Worm (Caenorhabditis elegans) whole organism, L4 larva: ENCODE measurements around the gene saeg-1.

ENCODE experiments used
- F26F4.8 ChIP-seq: fragments of 200-800 bp; sonication (Bioruptor generic); conservative IDR thresholded peaks from 2 replicates; pipeline ENCODE4 v1.3.6; 2022; ENCODE audit warnings: missing genetic modification characterization, missing compliant biosample characterization
- F37D6.2 ChIP-seq: sonication (generic microtip); optimal IDR thresholded peaks from 2 replicates; lab custom pipeline; 2016; ENCODE audit warnings: mild to moderate bottlenecking, missing genetic modification characterization, missing compliant biosample characterization
- F49E8.2 ChIP-seq: sonication (generic microtip); optimal IDR thresholded peaks from 2 replicates; lab custom pipeline; 2016; ENCODE audit warnings: missing compliant biosample characterization, mild to moderate bottlenecking, missing genetic modification characterization, borderline replicate concordance
- T20F7.1 ChIP-seq: fragments of 200-800 bp; sonication (Bioruptor generic); optimal IDR thresholded peaks from 2 replicates; lab custom pipeline; 2018; ENCODE audit warnings: mild to moderate bottlenecking, missing genetic modification characterization, missing compliant biosample characterization
- Y75B8A.6 ChIP-seq: fragments of 200-800 bp; sonication (Bioruptor generic); IDR thresholded peaks from 2 replicates; pipeline ENCODE4 v1.3.6; 2022; ENCODE audit warnings: missing genetic modification reagents, missing genetic modification characterization, missing compliant biosample characterization
- ZK546.5 ChIP-seq, 2 experiments: sonication (generic microtip); optimal IDR thresholded peaks; 2 replicates each; lab custom pipeline; 2017; ENCODE audit warnings: missing biosample characterization in 2 of 2, missing genetic modification characterization in 2 of 2
- aha-1 ChIP-seq: fragments of 150-350 bp; peaks from one replicate; lab custom pipeline; 2014; ENCODE audit warnings: missing biosample characterization, missing genetic modification characterization
- ama-1 ChIP-seq: fragments of 150-350 bp; optimal IDR thresholded peaks from 2 replicates; lab custom pipeline; 2014; ENCODE audit warnings: inconsistent platforms, mixed read lengths
- attf-4 ChIP-seq: sonication (generic microtip); optimal IDR thresholded peaks from 3 replicates; lab custom pipeline; 2017; ENCODE audit warnings: missing biosample characterization, missing genetic modification characterization
- ceh-20 ChIP-seq: fragments of 200-800 bp; sonication (Bioruptor generic); IDR thresholded peaks from 2 replicates; pipeline ENCODE4 v1.3.6; 2022; ENCODE audit warnings: missing genetic modification reagents, missing genetic modification characterization, missing compliant biosample characterization
- ceh-32 ChIP-seq: sonication (generic microtip); optimal IDR thresholded peaks from 2 replicates; lab custom pipeline; 2016; ENCODE audit warnings: mild to moderate bottlenecking, missing genetic modification characterization, missing compliant biosample characterization; ENCODE audit not compliant: poor library complexity
- ceh-44 ChIP-seq: fragments of 200-800 bp; sonication (Bioruptor generic); IDR thresholded peaks from 2 replicates; pipeline ENCODE4 v1.3.6; 2022; ENCODE audit warnings: missing genetic modification reagents, missing genetic modification characterization, missing compliant biosample characterization
- cey-2 ChIP-seq: sonication (generic microtip); optimal IDR thresholded peaks from 3 replicates; lab custom pipeline; 2017; ENCODE audit warnings: missing genetic modification characterization, mild to moderate bottlenecking, missing compliant biosample characterization, antibody characterized with exemption, borderline replicate concordance; ENCODE audit not compliant: insufficient read depth
- daf-16 ChIP-seq, 3 experiments: sonication (generic microtip); optimal IDR thresholded peaks; 2 replicates each; lab custom pipeline; 2016 to 2017; ENCODE audit warnings: missing genetic modification characterization in 3 of 3, missing genetic modification reagents in 3 of 3, mild to moderate bottlenecking in 2 of 3, missing compliant biosample characterization in 2 of 3, missing biosample characterization in 1 of 3, moderate library complexity in 1 of 3
- dmd-6 ChIP-seq: fragments of 200-800 bp; sonication (Bioruptor generic); IDR thresholded peaks from 2 replicates; pipeline ENCODE4 v1.3.6; 2022; ENCODE audit warnings: missing genetic modification reagents, missing genetic modification characterization, missing compliant biosample characterization
- dmd-8 ChIP-seq: fragments of 200-800 bp; sonication (Bioruptor generic); IDR thresholded peaks from 2 replicates; pipeline ENCODE4 v1.3.6; 2022; ENCODE audit warnings: missing genetic modification characterization, missing compliant biosample characterization
- dve-1 ChIP-seq: sonication (generic microtip); optimal IDR thresholded peaks from 2 replicates; lab custom pipeline; 2017; ENCODE audit warnings: antibody characterized with exemption, mild to moderate bottlenecking, missing genetic modification characterization, missing compliant biosample characterization; ENCODE audit not compliant: insufficient read depth
- egl-27 ChIP-seq: sonication (generic microtip); optimal IDR thresholded peaks from 3 replicates; lab custom pipeline; 2017; ENCODE audit warnings: missing biosample characterization, missing genetic modification reagents, missing genetic modification characterization
- egl-43 ChIP-seq: fragments of 200-800 bp; sonication (Bioruptor generic); IDR thresholded peaks from 2 replicates; pipeline ENCODE4 v1.3.6; 2022; ENCODE audit warnings: missing genetic modification reagents, missing genetic modification characterization, missing compliant biosample characterization
- fos-1 ChIP-seq: fragments of 150-350 bp; optimal IDR thresholded peaks from 2 replicates; lab custom pipeline; 2014; ENCODE audit warnings: missing biosample characterization, missing genetic modification characterization
- gei-8 ChIP-seq: fragments of 200-800 bp; sonication (Bioruptor generic); optimal IDR thresholded peaks from 2 replicates; lab custom pipeline; 2018; ENCODE audit warnings: mild to moderate bottlenecking, missing genetic modification characterization, missing compliant biosample characterization
- hlh-30 ChIP-seq: sonication (generic microtip); optimal IDR thresholded peaks from 2 replicates; lab custom pipeline; 2017; ENCODE audit warnings: antibody characterized with exemption, mild to moderate bottlenecking, missing genetic modification characterization, missing compliant biosample characterization; ENCODE audit not compliant: insufficient read depth
- hmg-1.1 ChIP-seq: fragments of 200-800 bp; sonication (Bioruptor generic); IDR thresholded peaks from 2 replicates; pipeline ENCODE4 v1.3.6; 2022; ENCODE audit warnings: missing genetic modification reagents, missing genetic modification characterization, missing compliant biosample characterization
- lim-7 ChIP-seq: fragments of 200-800 bp; sonication (Bioruptor generic); IDR thresholded peaks from 2 replicates; pipeline ENCODE4 v1.3.6; 2022; ENCODE audit warnings: missing genetic modification characterization, missing compliant biosample characterization
- lin-38 ChIP-seq: fragments of 200-800 bp; sonication (Bioruptor generic); IDR thresholded peaks from 2 replicates; pipeline ENCODE4 v1.3.6; 2022; ENCODE audit warnings: missing genetic modification reagents, missing genetic modification characterization, missing compliant biosample characterization
- lin-39 ChIP-seq: fragments of 150-350 bp; optimal IDR thresholded peaks from 2 replicates; lab custom pipeline; 2014; ENCODE audit warnings: missing biosample characterization, missing genetic modification reagents, missing genetic modification characterization
- lsy-2 ChIP-seq, 2 experiments: fragments of 150-350 bp in 1 of 2; sonication (generic microtip) in 1 of 2; optimal IDR thresholded peaks; 2 replicates each; lab custom pipeline; 2014 to 2017; ENCODE audit warnings: missing biosample characterization in 2 of 2, missing genetic modification characterization in 2 of 2
- madf-9 ChIP-seq: fragments of 200-800 bp; sonication (Bioruptor generic); conservative IDR thresholded peaks from 2 replicates; pipeline ENCODE4 v1.3.6; 2022; ENCODE audit warnings: missing genetic modification reagents, missing genetic modification characterization, missing compliant biosample characterization
- mes-2 ChIP-seq: sonication (generic microtip); optimal IDR thresholded peaks from 2 replicates; lab custom pipeline; 2016; ENCODE audit warnings: missing genotype, mild to moderate bottlenecking, missing genetic modification characterization, missing compliant biosample characterization; ENCODE audit not compliant: poor library complexity, severe bottlenecking
- mxl-2 ChIP-seq: fragments of 200-800 bp; sonication (Bioruptor generic); conservative IDR thresholded peaks from 2 replicates; pipeline ENCODE4 v1.3.6; 2022; ENCODE audit warnings: missing genetic modification reagents, missing genetic modification characterization, missing compliant biosample characterization
- mxl-3 ChIP-seq: fragments of 200-800 bp; sonication (Bioruptor generic); optimal IDR thresholded peaks from 2 replicates; lab custom pipeline; 2018; ENCODE audit warnings: mild to moderate bottlenecking, missing genetic modification characterization, missing compliant biosample characterization
- nhr-102 ChIP-seq: sonication (generic microtip); optimal IDR thresholded peaks from 2 replicates; lab custom pipeline; 2016; ENCODE audit warnings: mild to moderate bottlenecking, missing genetic modification characterization, moderate library complexity, missing compliant biosample characterization
- nhr-237 ChIP-seq: sonication (generic microtip); optimal IDR thresholded peaks from 2 replicates; lab custom pipeline; 2017; ENCODE audit warnings: missing biosample characterization, missing genetic modification characterization
- nhr-41 ChIP-seq: fragments of 200-800 bp; sonication (Bioruptor generic); IDR thresholded peaks from 2 replicates; pipeline ENCODE4 v1.3.6; 2022; ENCODE audit warnings: missing genetic modification reagents, missing genetic modification characterization, missing compliant biosample characterization
- nhr-48 ChIP-seq: sonication (generic microtip); optimal IDR thresholded peaks from 2 replicates; lab custom pipeline; 2016; ENCODE audit warnings: mild to moderate bottlenecking, missing genetic modification characterization, missing compliant biosample characterization
- nhr-77 ChIP-seq: fragments of 150-350 bp; optimal IDR thresholded peaks from 2 replicates; lab custom pipeline; 2014; ENCODE audit warnings: missing biosample characterization, missing genetic modification characterization
- php-3 ChIP-seq: fragments of 200-800 bp; sonication (Bioruptor generic); IDR thresholded peaks from 2 replicates; pipeline ENCODE4 v1.3.6; 2022; ENCODE audit warnings: missing genetic modification reagents, missing genetic modification characterization, missing compliant biosample characterization
- saeg-2 ChIP-seq: fragments of 200-800 bp; sonication (Bioruptor generic); IDR thresholded peaks from 2 replicates; pipeline ENCODE4 v1.3.6; 2022; ENCODE audit warnings: missing genetic modification reagents, missing genetic modification characterization, missing compliant biosample characterization
- snpc-1.2 ChIP-seq: fragments of 200-800 bp; sonication (Bioruptor generic); IDR thresholded peaks from 2 replicates; pipeline ENCODE4 v1.3.6; 2022; ENCODE audit warnings: missing genetic modification reagents, missing genetic modification characterization, missing compliant biosample characterization
- spr-1 ChIP-seq: sonication (generic microtip); optimal IDR thresholded peaks from 2 replicates; lab custom pipeline; 2016; ENCODE audit warnings: mild to moderate bottlenecking, missing genetic modification characterization, missing compliant biosample characterization
- unc-130 ChIP-seq: sonication (generic microtip); optimal IDR thresholded peaks from 2 replicates; lab custom pipeline; 2016; ENCODE audit warnings: missing genetic modification reagents, missing genetic modification characterization, missing compliant biosample characterization
- unc-39 ChIP-seq: sonication (generic microtip); optimal IDR thresholded peaks from 2 replicates; lab custom pipeline; 2017; ENCODE audit warnings: missing biosample characterization, missing genetic modification characterization
- unc-62 ChIP-seq, 3 experiments: fragments of 150-350 bp in 1 of 3; sonication (generic microtip); optimal IDR thresholded peaks in 2 of 3; peaks in 1 of 3; 1 replicate in 1 of 3; 2 replicates in 2 of 3; lab custom pipeline; 2014 to 2017; ENCODE audit warnings: missing biosample characterization in 3 of 3, missing genetic modification characterization in 3 of 3, missing genetic modification reagents in 3 of 3, missing genotype in 1 of 3
- vab-7 ChIP-seq: fragments of 200-800 bp; sonication (Bioruptor generic); IDR thresholded peaks from 2 replicates; pipeline ENCODE4 v1.3.6; 2022; ENCODE audit warnings: missing genetic modification reagents, missing genetic modification characterization, missing compliant biosample characterization
- zag-1 ChIP-seq: fragments of 150-350 bp; optimal IDR thresholded peaks from 2 replicates; lab custom pipeline; 2014; ENCODE audit warnings: missing biosample characterization, missing genetic modification characterization
- zfp-3 ChIP-seq: fragments of 200-800 bp; sonication (Bioruptor generic); conservative IDR thresholded peaks from 2 replicates; pipeline ENCODE4 v1.3.6; 2022; ENCODE audit warnings: missing genetic modification reagents, missing genetic modification characterization, missing compliant biosample characterization

Gene saeg-1

DNA sequence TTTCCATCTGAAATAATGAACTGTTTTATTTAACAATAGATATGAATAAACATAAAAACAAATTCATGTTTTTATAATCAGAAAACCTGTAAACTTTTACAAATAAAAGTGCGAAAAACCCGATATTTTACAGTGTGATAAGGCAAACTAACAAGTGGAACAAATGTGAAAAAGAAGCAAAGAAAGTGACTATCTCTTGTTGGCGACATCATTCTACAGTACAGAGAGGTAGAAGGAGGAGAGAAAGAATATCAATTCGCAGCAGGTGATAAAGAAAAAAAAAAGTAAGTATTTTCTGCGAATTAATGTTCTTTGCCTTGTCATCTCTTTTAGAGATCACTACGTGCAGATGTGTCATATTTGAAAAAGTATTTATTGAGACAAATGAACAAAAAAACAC lies 5.7 kb downstream of the saeg-1 start (continued):
- TF ChIP-seq mes-2 (tag; lab: Kevin White, UChicago), result no peak
- no peak for TF ChIP-seq F49E8.2 (tag; lab: Kevin White, UChicago)
- no peak for TF ChIP-seq saeg-2
- TF ChIP-seq T20F7.1 (GFP tag; lab: Kevin White, UChicago), result no peak
- no peak for TF ChIP-seq ZK546.5 (tag; optimal IDR thresholded peaks at IDR 0.05; lab: Kevin White, UChicago)
- TF ChIP-seq lsy-2 (tag; optimal IDR thresholded peaks at IDR 0.05; lab: Kevin White, UChicago), result peak in 1 of 2 experiments; percentile 43
- no peak for TF ChIP-seq ceh-20 (GFP tag; lab: Robert Waterston, UW)
- TF ChIP-seq unc-39 (tag; lab: Kevin White, UChicago), result no peak
- TF ChIP-seq lin-39, result no peak
- no peak for TF ChIP-seq spr-1 (tag; lab: Kevin White, UChicago)
- TF ChIP-seq egl-27 (tag; lab: Kevin White, UChicago), result no peak
- no peak for TF ChIP-seq madf-9 (GFP tag; lab: Robert Waterston, UW)
- TF ChIP-seq cey-2 (tag; lab: Kevin White, UChicago), result peak; percentile 26
- no peak for TF ChIP-seq F26F4.8
- TF ChIP-seq nhr-77, result peak; percentile 69
- peak; percentile 36 for TF ChIP-seq nhr-48 (tag; lab: Kevin White, UChicago)
- no peak for TF ChIP-seq mxl-2 (GFP tag; lab: Robert Waterston, UW)
- TF ChIP-seq Y75B8A.6 (GFP tag; lab: Robert Waterston, UW), result no peak

DNA sequence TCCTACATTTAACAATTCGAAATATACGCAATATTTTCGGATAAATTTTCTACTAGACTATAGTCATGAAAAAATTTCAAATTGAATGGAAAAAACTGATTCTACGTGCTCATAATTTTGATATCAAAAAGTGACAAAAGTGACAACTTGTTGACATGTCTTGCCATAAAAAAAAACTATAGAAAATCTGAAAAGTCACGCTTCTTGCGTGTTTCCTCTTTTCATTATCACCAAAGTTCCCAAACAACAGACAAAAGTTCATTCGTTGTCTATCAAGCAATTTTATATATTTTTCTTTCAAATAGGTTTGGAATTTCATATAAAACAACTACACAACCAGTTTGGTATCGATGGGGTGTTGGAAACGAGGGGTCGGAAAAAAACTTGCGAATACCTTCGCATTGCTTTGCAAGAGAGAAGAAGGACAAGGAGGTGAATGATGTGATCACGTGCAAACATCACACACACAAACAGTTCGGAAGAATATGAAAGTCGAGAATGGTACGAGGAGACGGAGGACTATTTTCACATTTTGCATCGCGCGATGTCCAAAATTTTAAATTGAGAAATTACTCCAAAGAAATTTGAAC lies 6.4 kb downstream of the saeg-1 start:
- TF ChIP-seq dmd-6 (GFP tag; lab: Robert Waterston, UW) (peak; percentile 84), egl-43 (GFP tag; lab: Robert Waterston, UW) (no peak), fos-1 (tag; lab: Kevin White, UChicago) (no peak), daf-16 (GFP tag; optimal IDR thresholded peaks at IDR 0.05; lab: Kevin White, UChicago) (no peak), daf-16 (tag; optimal IDR thresholded peaks at IDR 0.05; lab: Kevin White, UChicago) (peak; percentile 77), dve-1 (tag; lab: Kevin White, UChicago) (peak; percentile 9), php-3 (GFP tag; lab: Robert Waterston, UW) (0 out of 2 replicates have a peak, but pooled peaks have one; percentile 39), aha-1 (peak; percentile 80), F49E8.2 (tag; lab: Kevin White, UChicago) (no peak), mxl-3 (peak; percentile 32), hmg-1.1 (no peak), nhr-102 (tag; lab: Kevin White, UChicago) (no peak), hlh-30 (peak; percentile 73), nhr-77 (no peak), unc-62 (GFP tag; optimal IDR thresholded peaks at IDR 0.05 in 1 of 2; lab: Kevin White, UChicago) (peak in 1 of 2 experiments; percentile 71), unc-62 (tag; optimal IDR thresholded peaks at IDR 0.05; lab: Kevin White, UChicago) (no peak)

DNA sequence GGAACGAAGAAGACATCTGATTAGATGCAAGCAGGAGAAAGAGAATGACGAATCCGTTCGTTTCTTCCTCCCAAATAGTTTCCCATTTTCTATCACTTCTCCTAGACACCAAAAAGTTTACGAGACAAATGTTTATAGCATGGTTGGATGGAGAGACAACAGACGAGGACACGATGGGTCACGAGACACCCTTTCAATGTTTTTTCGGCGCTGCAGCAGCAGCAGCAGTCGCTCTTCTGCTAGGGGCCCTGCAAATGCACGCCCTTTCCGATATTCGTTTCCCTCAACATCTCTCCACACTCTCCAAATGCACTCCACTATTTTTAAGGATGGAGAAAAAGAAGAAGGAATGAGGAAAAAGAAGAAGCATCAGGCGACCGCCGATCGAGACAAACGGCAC lies 7.2 kb downstream of the saeg-1 start:
- TF ChIP-seq gei-8 (peak; percentile 98), ama-1 (lab: Kevin White, UChicago) (no peak), aha-1 (peak; percentile 96), ceh-44 (GFP tag; lab: Robert Waterston, UW) (no peak), F37D6.2 (tag; lab: Kevin White, UChicago) (peak; percentile 54), unc-130 (GFP tag; lab: Kevin White, UChicago) (no peak), snpc-1.2 (GFP tag; lab: Robert Waterston, UW) (no peak), mxl-2 (GFP tag; lab: Robert Waterston, UW) (no peak), nhr-41 (GFP tag; lab: Robert Waterston, UW) (no peak), lim-7 (GFP tag; lab: Robert Waterston, UW) (no peak), madf-9 (GFP tag; lab: Robert Waterston, UW) (no peak), egl-43 (GFP tag; lab: Robert Waterston, UW) (peak; percentile 46; the same call in 1 of the 2 replicates), lin-39 (no peak), dmd-8 (GFP tag; lab: Robert Waterston, UW) (no peak), zag-1 (tag; lab: Kevin White, UChicago) (peak; percentile 66), ceh-32 (tag; lab: Kevin White, UChicago) (peak; percentile 34), lin-38 (GFP tag; lab: Robert Waterston, UW) (peak; percentile 14; the same call in 1 of the 2 replicates), attf-4 (no peak), zfp-3 (GFP tag; lab: Robert Waterston, UW) (0 out of 2 replicates have a peak, but pooled peaks have one; percentile 39), nhr-237 (tag; lab: Kevin White, UChicago) (no peak), vab-7 (GFP tag; lab: Robert Waterston, UW) (peak; percentile 44)
